Fruit fly (Drosophila melanogaster) whole organism, prepupa: ENCODE data around the gene Jhbp4.
A peak's percentile ranks its signal among the peaks of the same experiment; 100 is the strongest.

Source experiments
- CG6792 ChIP-seq: fragments of 200-800 bp; sonication (Bioruptor generic); optimal IDR thresholded peaks from 3 replicates; lab custom pipeline; 2016; ENCODE audit warnings: missing biosample characterization, missing genetic modification characterization
- CG7368 ChIP-seq: fragments of 200-800 bp; sonication (Bioruptor generic); optimal IDR thresholded peaks from 3 replicates; lab custom pipeline; 2016; ENCODE audit warnings: missing biosample characterization, missing genetic modification characterization
- eg ChIP-seq: fragments of 200-800 bp; sonication (Bioruptor generic); IDR thresholded peaks from 3 replicates; pipeline ENCODE4 v1.3.6; 2022; ENCODE audit warnings: missing biosample characterization, missing genetic modification characterization
- esn ChIP-seq: fragments of 200-800 bp; sonication (Bioruptor generic); optimal IDR thresholded peaks from 2 replicates; lab custom pipeline; 2016; ENCODE audit warnings: missing biosample characterization, mild to moderate bottlenecking, missing genetic modification characterization, moderate library complexity

DNA sequence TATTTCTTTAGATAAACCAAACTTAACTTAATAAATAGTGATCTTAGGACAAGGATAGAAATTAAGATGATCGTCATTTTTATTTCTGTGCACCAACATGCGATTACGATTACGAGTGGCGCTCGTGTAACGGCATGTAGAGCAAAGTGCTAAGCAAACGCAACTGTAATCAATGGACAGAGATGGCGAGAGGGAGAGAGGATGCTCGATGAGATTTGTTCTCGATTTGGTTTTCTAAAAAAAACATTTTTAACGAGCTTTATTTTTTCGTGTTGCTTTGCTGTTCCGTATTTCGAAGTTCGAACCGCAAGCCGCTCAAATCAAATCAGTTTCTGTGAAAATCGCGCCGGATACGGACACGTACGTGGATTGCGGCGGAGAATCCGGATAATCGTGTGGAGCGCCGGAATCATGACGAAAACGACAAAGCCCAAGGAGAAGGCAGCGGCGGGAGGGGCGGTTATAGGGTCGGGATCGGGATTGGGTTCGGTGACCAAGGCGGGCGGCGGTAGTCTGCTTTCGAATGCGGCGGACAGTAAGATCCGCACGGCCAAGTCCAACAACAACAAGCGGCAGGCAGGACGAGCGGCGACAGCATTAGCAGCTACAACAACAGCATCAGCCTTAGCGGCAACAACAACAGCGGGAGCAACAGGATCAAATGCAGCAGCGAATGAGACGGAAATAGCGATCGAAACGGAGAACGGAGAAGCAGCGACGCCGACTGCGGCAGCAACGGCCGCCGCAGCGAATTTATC lies 49.3 kb upstream of the Jhbp4 start:
- no peak for TF ChIP-seq CG6792 (GFP tag; lab: Kevin White, UChicago)
- peak; percentile 45; the same call in 2 of the 3 replicates for TF ChIP-seq eg
- TF ChIP-seq esn, result no peak
- no peak for TF ChIP-seq CG7368
